Worm (Caenorhabditis elegans) whole organism, L4/young adult: ENCODE data around the gene srw-76.

Experiments used
- W03F9.2 ChIP-seq: fragments of 150-350 bp; optimal IDR thresholded peaks from 2 replicates; lab custom pipeline; 2014; ENCODE audit warnings: missing biosample characterization, missing genetic modification characterization
- dao-5 ChIP-seq: sonication (generic microtip); optimal IDR thresholded peaks from 2 replicates; lab custom pipeline; 2016; ENCODE audit warnings: missing genotype, missing genetic modification characterization, moderate library complexity, missing compliant biosample characterization
- him-1 ChIP-seq: sonication (generic microtip); optimal IDR thresholded peaks from 2 replicates; lab custom pipeline; 2016; ENCODE audit warnings: missing genotype, missing genetic modification reagents, missing genetic modification characterization, missing compliant biosample characterization

- TF ChIP-seq him-1 (tag; lab: Kevin White, UChicago): no peak
- TF ChIP-seq W03F9.2 (tag; lab: Kevin White, UChicago): no peak
- TF ChIP-seq dao-5 (tag; lab: Kevin White, UChicago): no peak
Observed at ce11 chrV:16648317-16649018, 10.4 kb upstream of the srw-76 start, which contains the start of gene W06G6.20.
